Worm (Caenorhabditis elegans): ENCODE data around the gene fkh-5.

DNA sequence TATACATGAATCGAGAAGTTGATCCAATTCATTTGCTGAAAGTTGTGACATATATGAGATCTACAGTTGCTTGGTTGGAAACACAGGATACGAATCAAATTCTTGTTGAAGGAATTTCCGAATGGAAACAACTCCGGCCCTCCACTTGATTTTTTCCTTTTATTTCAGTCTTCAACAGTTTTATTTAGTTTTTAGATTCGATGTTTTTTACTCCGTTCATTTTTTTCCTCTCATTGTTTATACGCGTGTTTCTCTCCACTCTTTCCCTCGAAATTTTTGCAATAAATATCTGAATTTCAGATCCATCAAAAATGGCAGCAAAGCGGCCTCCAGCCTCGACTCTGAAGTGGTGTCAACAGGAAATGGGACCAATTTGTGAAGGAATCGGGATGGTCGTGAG is 18.7 kb downstream of the fkh-5 start, which contains the start of gene coq-8:
- no peak for TF ChIP-seq ref-1 (GFP tag; conservative IDR thresholded peaks at IDR 0.05)
- TF ChIP-seq tab-1 (GFP tag; IDR thresholded peaks at IDR 0.05) = no peak
- no peak for TF ChIP-seq ztf-29 (GFP tag; IDR thresholded peaks at IDR 0.05)
- no peak for TF ChIP-seq ztf-23 (GFP tag; IDR thresholded peaks at IDR 0.05)
- no peak for TF ChIP-seq med-1 (GFP tag; optimal IDR thresholded peaks at IDR 0.05; ENCODE audit: insufficient read depth)
